Fruit fly (Drosophila melanogaster): ENCODE results near the gene Rnmt.

DNA sequence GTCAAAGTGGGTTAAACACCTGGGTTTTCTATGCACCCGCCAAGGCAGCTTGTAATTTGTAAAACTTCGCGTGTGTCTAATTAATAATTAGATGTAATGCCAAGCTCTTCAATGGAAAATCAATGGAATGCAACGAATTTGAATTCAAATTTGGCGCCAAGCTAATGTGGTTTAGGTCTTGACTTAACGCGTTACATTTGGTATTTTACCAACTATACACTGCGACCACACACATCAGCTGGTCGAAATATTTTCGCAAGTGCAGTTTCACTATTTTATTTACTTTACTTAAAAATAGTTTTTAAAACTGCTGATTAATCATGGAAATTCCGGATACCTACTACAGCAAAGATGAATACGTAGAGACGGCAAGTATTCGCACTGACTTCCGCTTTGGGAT, 4.2 kb upstream of the Rnmt start, which contains the start of gene DCTN5-p25:
- TF ChIP-seq CTCF (optimal IDR thresholded peaks at IDR 0.05) (no peak), CG8478 (optimal IDR thresholded peaks at IDR 0.05) (no peak)

Data from S2 (cell line).